Fruit fly (Drosophila melanogaster): ENCODE results near the gene Ucp4B.

Gene Ucp4B

DNA sequence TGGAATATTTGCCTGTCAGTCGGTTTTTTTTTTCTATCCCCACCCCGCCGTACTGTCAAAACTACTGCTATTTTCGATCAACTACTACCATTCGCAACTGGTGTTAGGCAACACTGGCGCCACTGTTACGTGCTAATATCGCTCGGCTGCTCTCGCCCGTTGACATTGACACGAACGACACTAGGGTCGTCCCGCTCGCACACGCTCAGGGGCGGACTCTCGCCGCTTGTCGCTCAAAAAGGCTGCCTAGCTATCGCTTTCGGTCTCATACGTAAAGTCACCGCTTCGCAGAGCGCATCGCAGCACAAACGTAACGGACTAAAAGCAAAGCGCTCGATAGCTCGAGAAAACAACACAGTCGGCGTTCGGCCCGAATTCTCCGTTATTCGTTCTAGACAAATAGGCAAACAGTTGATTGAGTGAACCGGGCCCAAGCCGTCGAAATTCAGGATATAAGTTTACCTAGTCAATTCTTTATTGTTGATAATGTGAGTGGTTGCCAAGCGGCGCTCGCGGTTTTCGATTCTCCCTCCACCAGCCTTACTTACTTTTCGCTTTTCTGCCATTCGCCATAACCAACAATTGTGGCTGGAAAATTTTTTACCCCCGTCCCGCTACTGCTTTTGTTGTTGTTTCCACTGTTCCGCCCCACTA, 12.8 kb downstream of the Ucp4B start (continued):
- TF ChIP-seq trem (tag; optimal IDR thresholded peaks at IDR 0.05) (peak; percentile 27), CG2678 (tag; optimal IDR thresholded peaks at IDR 0.05) (peak; percentile 20), gcm (GFP tag; optimal IDR thresholded peaks at IDR 0.05) (no peak), Xrp1 (GFP tag; IDR thresholded peaks at IDR 0.05) (no peak), Jarid2 (GFP tag; optimal IDR thresholded peaks at IDR 0.05) (peak; percentile 45), Spps (tag; optimal IDR thresholded peaks at IDR 0.05) (no peak), pfk (GFP tag; optimal IDR thresholded peaks at IDR 0.05) (peak; percentile 34), CG17612 (GFP tag; IDR thresholded peaks at IDR 0.05) (no peak), CG2199 (GFP tag; IDR thresholded peaks at IDR 0.05) (no peak), Aef1 (GFP tag; IDR thresholded peaks at IDR 0.05) (no peak), Doc2 (GFP tag; IDR thresholded peaks at IDR 0.05) (no peak), CG32532 (GFP tag; IDR thresholded peaks at IDR 0.05) (no peak), CG10366 (GFP tag; IDR thresholded peaks at IDR 0.05) (no peak), CG7556 (GFP tag; optimal IDR thresholded peaks at IDR 0.05) (peak; percentile 12), ewg (GFP tag; optimal IDR thresholded peaks at IDR 0.05) (peak; percentile 40), E2f1 (GFP tag; IDR thresholded peaks at IDR 0.05) (no peak), CG17361 (GFP tag; IDR thresholded peaks at IDR 0.05) (no peak), ATbp (GFP tag; optimal IDR thresholded peaks at IDR 0.05) (no peak), pan (optimal IDR thresholded peaks at IDR 0.05) (no peak), pan (GFP tag; optimal IDR thresholded peaks at IDR 0.05 in 1 of 2, IDR thresholded peaks at IDR 0.05 in 1 of 2) (no peak), h (optimal IDR thresholded peaks at IDR 0.05) (no peak), trh (GFP tag; optimal IDR thresholded peaks at IDR 0.05) (no peak), exex (tag; optimal IDR thresholded peaks at IDR 0.05) (peak; percentile 4), wor (GFP tag; IDR thresholded peaks at IDR 0.05) (no peak), dati (GFP tag; IDR thresholded peaks at IDR 0.05) (no peak), Abd-B (GFP tag; optimal IDR thresholded peaks at IDR 0.05) (no peak), CG11504 (tag; optimal IDR thresholded peaks at IDR 0.05) (peak; percentile 33), disco-r (GFP tag; optimal IDR thresholded peaks at IDR 0.05) (no peak), CG10274 (GFP tag; optimal IDR thresholded peaks at IDR 0.05) (no peak), CG2712 (tag; optimal IDR thresholded peaks at IDR 0.05) (peak; percentile 42), CG8924 (tag; optimal IDR thresholded peaks at IDR 0.05) (no peak), chif (GFP tag; optimal IDR thresholded peaks at IDR 0.05) (peak in 1 of 2 experiments; percentile 14), Gsc (GFP tag; IDR thresholded peaks at IDR 0.05) (no peak), D19B (GFP tag; optimal IDR thresholded peaks at IDR 0.05) (no peak), NC2β (GFP tag; optimal IDR thresholded peaks at IDR 0.05) (no peak), CG32772 (GFP tag; IDR thresholded peaks at IDR 0.05) (no peak), Vsx1 (GFP tag; optimal IDR thresholded peaks at IDR 0.05) (no peak), CG15479 (GFP tag; optimal IDR thresholded peaks at IDR 0.05) (no peak), ind (GFP tag; optimal IDR thresholded peaks at IDR 0.05) (no peak), CG14441 (GFP tag; IDR thresholded peaks at IDR 0.05) (no peak), Ptx1 (GFP tag; IDR thresholded peaks at IDR 0.05) (no peak), al (GFP tag; IDR thresholded peaks at IDR 0.05) (no peak), ttk (GFP tag; IDR thresholded peaks at IDR 0.05) (no peak), aop (GFP tag; IDR thresholded peaks at IDR 0.05) (no peak), ash1 (GFP tag; optimal IDR thresholded peaks at IDR 0.05) (peak; percentile 31), Nf-YC (tag; optimal IDR thresholded peaks at IDR 0.05) (peak; percentile 89), Sox102F (GFP tag; optimal IDR thresholded peaks at IDR 0.05) (no peak), zf30C (GFP tag; optimal IDR thresholded peaks at IDR 0.05) (peak; percentile 9), ems (GFP tag; optimal IDR thresholded peaks at IDR 0.05) (peak; percentile 44), Hey (tag; optimal IDR thresholded peaks at IDR 0.05) (peak; percentile 15), repo (GFP tag; optimal IDR thresholded peaks at IDR 0.05) (no peak), CkIIα-i1 (GFP tag; IDR thresholded peaks at IDR 0.05) (no peak)

All from whole organism, embryonic.